Worm (Caenorhabditis elegans): Measurements from ENCODE around the gene rpb-2.

The rpb-2 gene

ce11 chrIII:4920221-4920620 is 19.1 kb upstream of the rpb-2 start, which contains the start of gene ula-1:
TSS of gene ula-1 (minus strand) at chrIII:4920321.
- TF ChIP-seq ztf-11 (tag; optimal IDR thresholded peaks at IDR 0.05) (no peak), egl-5 (tag; optimal IDR thresholded peaks at IDR 0.05) (no peak), lsy-12 (tag; optimal IDR thresholded peaks at IDR 0.05) (no peak), snpc-4 (tag; optimal IDR thresholded peaks at IDR 0.05) (no peak), nhr-67 (tag; optimal IDR thresholded peaks at IDR 0.05) (no peak), nhr-11 (tag; optimal IDR thresholded peaks at IDR 0.05) (no peak), R02D3.7 (tag; optimal IDR thresholded peaks at IDR 0.05) (no peak), nfya-1 (tag; optimal IDR thresholded peaks at IDR 0.05; ENCODE audit: insufficient read depth) (no peak), ceh-82 (tag; optimal IDR thresholded peaks at IDR 0.05) (no peak), elt-3 (tag; optimal IDR thresholded peaks at IDR 0.05) (no peak), unc-39 (tag; optimal IDR thresholded peaks at IDR 0.05) (no peak), ZK546.5 (tag; optimal IDR thresholded peaks at IDR 0.05) (no peak), unc-62 (GFP tag; optimal IDR thresholded peaks at IDR 0.05) (no peak), lin-15B (tag; optimal IDR thresholded peaks at IDR 0.05) (no peak), lin-39 (tag; optimal IDR thresholded peaks at IDR 0.05) (no peak)

ce11 chrIII:4922020-4922419 is 17.3 kb upstream of the rpb-2 start, which contains the start of gene mmab-1:
TSS of gene mmab-1 (minus strand) at chrIII:4922114.
- peak; percentile 71 for TF ChIP-seq nhr-43 (tag; optimal IDR thresholded peaks at IDR 0.05; ENCODE audit: poor library complexity, severe bottlenecking)
- TF ChIP-seq lin-39 (tag; optimal IDR thresholded peaks at IDR 0.05): peak; percentile 6
- peak; percentile 28 for TF ChIP-seq nfya-1 (tag; optimal IDR thresholded peaks at IDR 0.05; ENCODE audit: insufficient read depth)

DNA sequence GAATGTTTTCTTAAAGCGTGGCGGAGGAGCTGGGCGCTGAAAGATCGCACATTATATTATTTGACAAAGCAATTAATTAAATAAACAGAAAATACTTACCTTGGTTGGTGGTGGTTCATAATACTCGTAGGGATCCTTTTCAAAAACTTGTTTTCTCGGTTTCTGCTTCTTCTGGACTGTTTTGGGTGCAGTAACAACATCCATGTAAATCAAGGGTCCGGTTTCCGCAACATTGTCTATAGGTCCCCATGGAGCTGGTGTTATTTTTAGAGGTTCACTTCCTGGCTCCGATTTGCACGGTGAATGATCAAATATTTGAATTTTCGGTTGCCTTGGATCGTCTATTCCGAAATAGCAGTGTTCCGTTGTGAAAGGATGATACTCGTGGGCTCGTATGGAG is 15.2 kb upstream of the rpb-2 start:
- TF ChIP-seq daf-12 (tag; optimal IDR thresholded peaks at IDR 0.05) (no peak), egl-5 (tag; optimal IDR thresholded peaks at IDR 0.05) (no peak), ztf-11 (tag; optimal IDR thresholded peaks at IDR 0.05) (no peak), ceh-28 (tag; optimal IDR thresholded peaks at IDR 0.05) (no peak), nhr-76 (tag; optimal IDR thresholded peaks at IDR 0.05) (no peak), sea-2 (GFP tag; optimal IDR thresholded peaks at IDR 0.05) (no peak), mml-1 (tag; optimal IDR thresholded peaks at IDR 0.05) (no peak), nhr-67 (tag; optimal IDR thresholded peaks at IDR 0.05) (no peak), lin-15B (tag; optimal IDR thresholded peaks at IDR 0.05) (no peak), pqm-1 (tag; optimal IDR thresholded peaks at IDR 0.05) (no peak), R02D3.7 (tag; optimal IDR thresholded peaks at IDR 0.05) (no peak)

DNA sequence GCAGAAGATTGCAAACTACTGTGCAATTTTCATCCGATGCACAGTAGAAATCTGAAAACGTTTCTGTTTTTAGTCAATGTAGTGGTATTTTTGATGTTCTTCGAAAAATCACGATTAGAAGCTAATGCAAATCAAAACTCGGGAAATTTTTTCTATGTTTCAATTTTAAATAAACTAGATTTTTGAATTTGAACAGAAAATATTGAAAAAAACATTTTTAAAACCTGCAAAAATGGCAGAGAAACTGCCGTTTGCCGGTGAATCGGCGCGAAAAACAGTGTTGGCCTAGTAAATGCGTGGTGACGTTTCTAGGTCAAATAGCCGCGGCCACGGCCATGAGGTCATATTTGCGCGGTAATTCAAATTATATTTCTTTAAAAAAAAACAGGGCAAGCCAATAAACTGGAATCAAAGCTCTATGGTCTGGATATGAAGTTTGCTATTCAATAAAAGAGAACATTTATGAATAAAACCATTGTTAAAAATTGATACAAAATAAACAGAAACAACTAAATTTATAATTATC is 9.2 kb upstream of the rpb-2 start, which contains the start of gene set-2:
set-2 (minus strand) TSS at position 51 of the 526 bp plus-strand sequence.
- peak; percentile 85 for TF ChIP-seq lin-15B (tag; optimal IDR thresholded peaks at IDR 0.05)
- TF ChIP-seq nhr-43 (tag; optimal IDR thresholded peaks at IDR 0.05; ENCODE audit: poor library complexity, severe bottlenecking): peak; percentile 89
- peak; percentile 88 for TF ChIP-seq nhr-23 (tag; optimal IDR thresholded peaks at IDR 0.05)
- TF ChIP-seq ceh-28 (tag; optimal IDR thresholded peaks at IDR 0.05): peak; percentile 3
- TF ChIP-seq jun-1 (tag; optimal IDR thresholded peaks at IDR 0.05): peak; percentile 16
- no peak for TF ChIP-seq fos-1 (tag; optimal IDR thresholded peaks at IDR 0.05)
- TF ChIP-seq lsy-12 (tag; optimal IDR thresholded peaks at IDR 0.05): peak; percentile 32
- TF ChIP-seq nfya-1 (tag; optimal IDR thresholded peaks at IDR 0.05; ENCODE audit: insufficient read depth): peak; percentile 72
- no peak for TF ChIP-seq nhr-12 (tag; optimal IDR thresholded peaks at IDR 0.05)
- peak; percentile 30 for TF ChIP-seq elt-2 (tag; optimal IDR thresholded peaks at IDR 0.05)
- no peak for TF ChIP-seq egl-27 (tag; optimal IDR thresholded peaks at IDR 0.05)
- TF ChIP-seq nhr-25 (tag; optimal IDR thresholded peaks at IDR 0.05): peak; percentile 60
- peak; percentile 61 for TF ChIP-seq pha-4 (tag; optimal IDR thresholded peaks at IDR 0.05)
- no peak for TF ChIP-seq elt-1 (tag; optimal IDR thresholded peaks at IDR 0.05)
- TF ChIP-seq R02D3.7 (tag; optimal IDR thresholded peaks at IDR 0.05): peak; percentile 44
- peak; percentile 55 for TF ChIP-seq hmg-11 (tag; optimal IDR thresholded peaks at IDR 0.05)

DNA sequence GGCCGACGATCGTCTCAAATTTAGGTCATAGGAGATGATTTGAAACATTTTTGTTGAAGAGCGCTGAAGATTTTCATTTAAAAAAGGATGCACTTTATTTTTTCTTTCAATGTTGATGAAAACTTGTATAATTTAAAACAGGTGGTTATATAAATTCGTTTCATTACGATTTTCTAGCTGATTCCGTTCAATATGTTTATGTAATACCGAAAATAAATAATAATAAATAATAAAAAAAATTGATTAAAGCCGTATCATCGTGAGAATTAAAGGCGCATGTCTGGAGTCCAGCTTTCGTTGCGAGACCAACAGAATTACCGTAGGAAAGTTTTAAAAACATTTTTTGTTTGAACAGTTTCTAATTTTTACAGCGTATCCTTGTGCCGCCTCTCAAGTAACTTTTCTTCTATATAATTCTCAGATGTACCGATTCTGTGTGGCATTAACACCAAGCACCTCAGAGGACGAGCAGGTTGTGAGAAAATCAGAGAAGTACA is 7.1 kb upstream of the rpb-2 start, which contains the start of the genes C26E6.12 and eri-9:
C26E6.12 (minus strand) TSS at position 51 of the 497 bp plus-strand sequence.
eri-9 (plus strand) TSS at position 248 of the 497 bp plus-strand sequence.
- TF ChIP-seq daf-12 (tag; optimal IDR thresholded peaks at IDR 0.05) (no peak), hmg-11 (tag; optimal IDR thresholded peaks at IDR 0.05) (no peak), aly-2 (tag; optimal IDR thresholded peaks at IDR 0.05) (no peak), ama-1 (optimal IDR thresholded peaks at IDR 0.05) (no peak), R02D3.7 (tag; optimal IDR thresholded peaks at IDR 0.05) (no peak), elt-2 (tag; optimal IDR thresholded peaks at IDR 0.05) (no peak), nhr-76 (tag; optimal IDR thresholded peaks at IDR 0.05) (no peak)

All from whole organism, L3 larva.